Fruit fly (Drosophila melanogaster) whole organism, embryonic: ENCODE results near the gene Hexo1.

ENCODE experiments used
- CG10147 ChIP-seq: fragments of 200-800 bp; sonication (Bioruptor generic); optimal IDR thresholded peaks from 2 replicates; lab custom pipeline; 2019; ENCODE audit warnings: missing biosample characterization, mild to moderate bottlenecking, missing genetic modification characterization, moderate library complexity
- CG10979 ChIP-seq: fragments of 200-800 bp; sonication (Bioruptor generic); optimal IDR thresholded peaks from 2 replicates; lab custom pipeline; 2018; ENCODE audit warnings: missing biosample characterization, mild to moderate bottlenecking, missing genetic modification characterization, moderate library complexity
- CG11456 ChIP-seq: fragments of 200-800 bp; sonication (Bioruptor generic); IDR thresholded peaks from 3 replicates; pipeline ENCODE4 v1.3.6; 2022; ENCODE audit warnings: missing biosample characterization, missing genetic modification characterization
- CG12236 ChIP-seq: fragments of 200-800 bp; sonication (Bioruptor generic); optimal IDR thresholded peaks from 2 replicates; lab custom pipeline; 2016; ENCODE audit warnings: missing biosample characterization, missing genetic modification characterization
- CG14710 ChIP-seq: fragments of 200-800 bp; sonication (Bioruptor generic); optimal IDR thresholded peaks from 3 replicates; lab custom pipeline; 2019; ENCODE audit warnings: missing biosample characterization, mild to moderate bottlenecking, missing genetic modification characterization, moderate library complexity
- CG17328 ChIP-seq: fragments of 200-800 bp; sonication (Bioruptor generic); IDR thresholded peaks from 2 replicates; pipeline ENCODE4 v1.3.6; 2022; ENCODE audit warnings: missing biosample characterization, missing genetic modification characterization
- CG18011 ChIP-seq: fragments of 200-800 bp; sonication (Bioruptor generic); optimal IDR thresholded peaks from 2 replicates; lab custom pipeline; 2017; ENCODE audit warnings: missing biosample characterization, missing genetic modification characterization, mild to moderate bottlenecking, moderate library complexity, missing genotype
- CG2116 ChIP-seq: fragments of 200-800 bp; sonication (Bioruptor generic); optimal IDR thresholded peaks from 3 replicates; lab custom pipeline; 2018; ENCODE audit warnings: missing biosample characterization, mild to moderate bottlenecking, missing genetic modification characterization
- CG3065 ChIP-seq: fragments of 200-800 bp; sonication (Bioruptor generic); optimal IDR thresholded peaks from 2 replicates; lab custom pipeline; 2016; ENCODE audit warnings: missing biosample characterization, missing genetic modification characterization
- CG32772 ChIP-seq: fragments of 200-800 bp; sonication (Bioruptor generic); IDR thresholded peaks from 2 replicates; pipeline ENCODE4 v1.3.6; 2022; ENCODE audit warnings: missing biosample characterization, missing genetic modification characterization
- CG34224 ChIP-seq: fragments of 200-800 bp; sonication (Bioruptor generic); IDR thresholded peaks from 3 replicates; pipeline ENCODE4 v1.3.6; 2022; ENCODE audit warnings: missing biosample characterization, missing genetic modification characterization; ENCODE audit not compliant: partially characterized antibody
- CG3847 ChIP-seq: fragments of 200-800 bp; sonication (Bioruptor generic); IDR thresholded peaks from 2 replicates; pipeline ENCODE4 v1.3.6; 2022; ENCODE audit warnings: missing biosample characterization, missing genetic modification characterization
- CG4854 ChIP-seq: fragments of 200-800 bp; sonication (Bioruptor generic); optimal IDR thresholded peaks from 2 replicates; lab custom pipeline; 2016; ENCODE audit warnings: missing biosample characterization, missing genetic modification characterization, inconsistent platforms
- CG5953 ChIP-seq: fragments of 200-800 bp; sonication (Bioruptor generic); IDR thresholded peaks from 2 replicates; pipeline ENCODE4 v1.3.6; 2022; ENCODE audit warnings: missing biosample characterization, missing genetic modification characterization
- CG6813 ChIP-seq: fragments of 200-800 bp; sonication (Bioruptor generic); optimal IDR thresholded peaks from 2 replicates; lab custom pipeline; 2017; ENCODE audit warnings: missing biosample characterization, missing genetic modification characterization, mild to moderate bottlenecking, moderate library complexity, missing genetic modification reagents
- CG6854 ChIP-seq: fragments of 200-800 bp; sonication (Bioruptor generic); optimal IDR thresholded peaks from 3 replicates; lab custom pipeline; 2017; ENCODE audit warnings: missing biosample characterization, mild to moderate bottlenecking, missing genetic modification characterization
- CG8765 ChIP-seq: fragments of 200-800 bp; sonication (Bioruptor generic); IDR thresholded peaks from 2 replicates; pipeline ENCODE4 v1.3.6; 2022; ENCODE audit warnings: missing biosample characterization, missing genetic modification characterization
- CG8944 ChIP-seq: fragments of 200-800 bp; sonication (Bioruptor generic); optimal IDR thresholded peaks from 3 replicates; lab custom pipeline; 2016; ENCODE audit warnings: missing biosample characterization, missing genetic modification characterization
- Camta ChIP-seq: fragments of 200-800 bp; sonication (Bioruptor generic); optimal IDR thresholded peaks from 2 replicates; lab custom pipeline; 2016; ENCODE audit warnings: missing biosample characterization, missing genetic modification characterization
- CoRest ChIP-seq: fragments of 200-800 bp; sonication (Bioruptor generic); optimal IDR thresholded peaks from 3 replicates; lab custom pipeline; 2018; ENCODE audit warnings: missing biosample characterization, mild to moderate bottlenecking, missing genetic modification characterization, moderate library complexity
- D19A ChIP-seq: fragments of 200-800 bp; optimal IDR thresholded peaks from 3 replicates; lab custom pipeline; 2019; ENCODE audit warnings: missing biosample characterization, mild to moderate bottlenecking, missing genetic modification characterization, moderate library complexity
- Dbx ChIP-seq: fragments of 200-800 bp; sonication (Bioruptor generic); IDR thresholded peaks from 3 replicates; pipeline ENCODE4 v1.3.6; 2022; ENCODE audit warnings: missing biosample characterization, missing genetic modification characterization
- Dip3 ChIP-seq: fragments of 200-800 bp; sonication (Bioruptor generic); optimal IDR thresholded peaks from 3 replicates; lab custom pipeline; 2016; ENCODE audit warnings: missing biosample characterization, missing genetic modification characterization
- Doc3 ChIP-seq: fragments of 200-800 bp; sonication (Bioruptor generic); IDR thresholded peaks from 3 replicates; pipeline ENCODE4 v1.3.6; 2022; ENCODE audit warnings: missing biosample characterization, missing genetic modification characterization; ENCODE audit not compliant: partially characterized antibody
- Hand ChIP-seq: fragments of 200-800 bp; sonication (Bioruptor generic); optimal IDR thresholded peaks from 2 replicates; lab custom pipeline; 2017; ENCODE audit warnings: mild to moderate bottlenecking, missing biosample characterization, missing genetic modification reagents, missing genetic modification characterization
- MESR4 ChIP-seq: fragments of 200-800 bp; sonication (Bioruptor generic); optimal IDR thresholded peaks from 2 replicates; lab custom pipeline; 2018; ENCODE audit warnings: missing biosample characterization, mild to moderate bottlenecking, missing genetic modification characterization, moderate library complexity
- NC2β ChIP-seq: fragments of 200-800 bp; sonication (Bioruptor generic); optimal IDR thresholded peaks from 2 replicates; lab custom pipeline; 2016; ENCODE audit warnings: missing biosample characterization, missing genetic modification characterization
- Neu2 ChIP-seq: fragments of 200-800 bp; sonication (Bioruptor generic); optimal IDR thresholded peaks from 3 replicates; lab custom pipeline; 2016; ENCODE audit warnings: missing biosample characterization, missing genetic modification characterization, borderline replicate concordance
- Optix ChIP-seq: fragments of 200-800 bp; sonication (Bioruptor generic); IDR thresholded peaks from 3 replicates; pipeline ENCODE4 v1.3.6; 2022; ENCODE audit warnings: missing biosample characterization, missing genetic modification characterization
- PHDP ChIP-seq: fragments of 200-800 bp; sonication (Bioruptor generic); optimal IDR thresholded peaks from 3 replicates; lab custom pipeline; 2018; ENCODE audit warnings: missing biosample characterization, mild to moderate bottlenecking, missing genetic modification characterization, moderate library complexity
- Side ChIP-seq: fragments of 200-800 bp; sonication (Bioruptor generic); optimal IDR thresholded peaks from 2 replicates; lab custom pipeline; 2016; ENCODE audit warnings: missing biosample characterization, missing genetic modification characterization
- Vsx1 ChIP-seq: fragments of 200-800 bp; sonication (Bioruptor generic); optimal IDR thresholded peaks from 2 replicates; lab custom pipeline; 2017; ENCODE audit warnings: missing biosample characterization, mild to moderate bottlenecking, missing genetic modification characterization, missing genetic modification reagents
- ac ChIP-seq: fragments of 200-800 bp; sonication (Bioruptor generic); optimal IDR thresholded peaks from 3 replicates; lab custom pipeline; 2017; ENCODE audit warnings: missing biosample characterization, mild to moderate bottlenecking, missing genetic modification characterization
- al ChIP-seq: fragments of 200-800 bp; sonication (Bioruptor generic); IDR thresholded peaks from 2 replicates; pipeline ENCODE4 v1.3.6; 2022; ENCODE audit warnings: missing biosample characterization, missing genetic modification characterization
- amos ChIP-seq: fragments of 200-800 bp; sonication (Bioruptor generic); IDR thresholded peaks from 2 replicates; pipeline ENCODE4 v1.3.6; 2022; ENCODE audit warnings: missing biosample characterization, missing genetic modification characterization; ENCODE audit not compliant: partially characterized antibody
- cad ChIP-seq: fragments of >200 bp; optimal IDR thresholded peaks from 2 replicates; lab custom pipeline; 2017; ENCODE audit warnings: missing biosample characterization, missing genetic modification characterization
- cato ChIP-seq: fragments of 200-800 bp; sonication (Bioruptor generic); optimal IDR thresholded peaks from 2 replicates; lab custom pipeline; 2016; ENCODE audit warnings: missing biosample characterization, missing genetic modification characterization, borderline replicate concordance
- cwo ChIP-seq: fragments of 200-800 bp; sonication (Bioruptor generic); optimal IDR thresholded peaks from 3 replicates; lab custom pipeline; 2017; ENCODE audit warnings: missing biosample characterization, missing genetic modification characterization, mild to moderate bottlenecking, moderate library complexity, missing genetic modification reagents
- dan ChIP-seq: fragments of 200-800 bp; sonication (Bioruptor generic); IDR thresholded peaks from 2 replicates; pipeline ENCODE4 v1.3.6; 2022; ENCODE audit warnings: missing biosample characterization, missing genetic modification characterization
- dmrt99B ChIP-seq: fragments of 200-800 bp; sonication (Bioruptor generic); optimal IDR thresholded peaks from 2 replicates; lab custom pipeline; 2018; ENCODE audit warnings: missing biosample characterization, mild to moderate bottlenecking, missing genetic modification characterization, moderate library complexity
- ewg ChIP-seq: fragments of 200-800 bp; sonication (Bioruptor generic); optimal IDR thresholded peaks from 3 replicates; lab custom pipeline; 2017; ENCODE audit warnings: mild to moderate bottlenecking, missing biosample characterization, missing genetic modification reagents, missing genetic modification characterization
- ftz-f1 ChIP-seq: fragments of 200-800 bp; sonication (Bioruptor generic); optimal IDR thresholded peaks from 2 replicates; lab custom pipeline; 2016; ENCODE audit warnings: missing biosample characterization, missing genetic modification characterization
- fu2 ChIP-seq: fragments of 200-800 bp; sonication (Bioruptor generic); optimal IDR thresholded peaks from 2 replicates; lab custom pipeline; 2016; ENCODE audit warnings: missing biosample characterization, missing genetic modification characterization
- gsb-n ChIP-seq: fragments of 200-800 bp; sonication (Bioruptor generic); optimal IDR thresholded peaks from 3 replicates; lab custom pipeline; 2018; ENCODE audit warnings: missing biosample characterization, mild to moderate bottlenecking, missing genetic modification characterization
- knrl ChIP-seq: fragments of 200-800 bp; sonication (Bioruptor generic); IDR thresholded peaks from 3 replicates; pipeline ENCODE4 v1.3.6; 2022; ENCODE audit warnings: missing biosample characterization, missing genetic modification characterization; ENCODE audit not compliant: partially characterized antibody
- pfk ChIP-seq: fragments of 200-800 bp; sonication (Bioruptor generic); optimal IDR thresholded peaks from 2 replicates; lab custom pipeline; 2018; ENCODE audit warnings: missing biosample characterization, mild to moderate bottlenecking, missing genetic modification characterization, moderate library complexity
- sens-2 ChIP-seq: fragments of 200-800 bp; sonication (Bioruptor generic); IDR thresholded peaks from 2 replicates; pipeline ENCODE4 v1.3.6; 2022; ENCODE audit warnings: missing biosample characterization, missing genetic modification characterization
- slbo ChIP-seq: fragments of 200-800 bp; sonication (Bioruptor generic); IDR thresholded peaks from 2 replicates; pipeline ENCODE4 v1.3.6; 2022; ENCODE audit warnings: missing biosample characterization, missing genetic modification characterization
- slp2 ChIP-seq: fragments of 200-800 bp; sonication (Bioruptor generic); optimal IDR thresholded peaks from 2 replicates; lab custom pipeline; 2016; ENCODE audit warnings: missing biosample characterization, missing genetic modification characterization
- trem ChIP-seq: fragments of 200-800 bp; optimal IDR thresholded peaks from 3 replicates; lab custom pipeline; 2019; ENCODE audit warnings: missing biosample characterization, mild to moderate bottlenecking, missing genetic modification characterization, moderate library complexity
- zf30C ChIP-seq: fragments of 200-800 bp; sonication (Bioruptor generic); optimal IDR thresholded peaks from 3 replicates; lab custom pipeline; 2018; ENCODE audit warnings: missing biosample characterization, mild to moderate bottlenecking, missing genetic modification characterization

The Hexo1 gene

dm6 chr3L:4282627-4283026 is 5.8 kb upstream of the Hexo1 start, which contains the start of gene CG11583 (continued):
- TF ChIP-seq CG11456 (GFP tag; lab: Robert Waterston, UW) (peak; percentile 61; the same call in 1 of the 3 replicates), amos (GFP tag; lab: Robert Waterston, UW) (peak; percentile 14; the same call in 1 of the 2 replicates), Side (peak; percentile 55), CG3847 (peak; percentile 68), CG32772 (GFP tag; lab: Robert Waterston, UW) (no peak), Dip3 (GFP tag; lab: Kevin White, UChicago) (peak; percentile 54), CG8944 (GFP tag; lab: Kevin White, UChicago) (peak; percentile 45), Doc3 (GFP tag; lab: Robert Waterston, UW) (no peak), CG5953 (no peak), CG10147 (GFP tag; lab: Kevin White, UChicago) (no peak), CG6813 (GFP tag; lab: Kevin White, UChicago) (no peak), pfk (GFP tag; lab: Kevin White, UChicago) (no peak), dmrt99B (tag; lab: Kevin White, UChicago) (no peak), CG10979 (tag; lab: Kevin White, UChicago) (no peak), Hand (GFP tag; lab: Kevin White, UChicago) (no peak), MESR4 (peak; percentile 83), knrl (GFP tag; lab: Robert Waterston, UW) (no peak), sens-2 (GFP tag; lab: Robert Waterston, UW) (no peak), CG4854 (peak; percentile 24), slbo (peak; percentile 71), CG6854 (GFP tag; lab: Kevin White, UChicago) (no peak), cad (GFP tag; lab: Kevin White, UChicago) (no peak), slp2 (peak; percentile 25), fu2 (peak; percentile 45), CG8765 (GFP tag; lab: Robert Waterston, UW) (no peak), Dbx (GFP tag; lab: Robert Waterston, UW) (0 out of 3 replicates have a peak, but pooled peaks have one; percentile 40), PHDP (no peak), NC2β (GFP tag; lab: Kevin White, UChicago) (peak; percentile 57), ftz-f1 (GFP tag; lab: Kevin White, UChicago) (peak; percentile 48), cwo (GFP tag; lab: Kevin White, UChicago) (peak; percentile 93), D19A (tag; lab: Kevin White, UChicago) (no peak), Neu2 (GFP tag; lab: Kevin White, UChicago) (no peak), zf30C (GFP tag; lab: Kevin White, UChicago) (no peak), cato (GFP tag; lab: Kevin White, UChicago) (no peak), Optix (GFP tag; lab: Robert Waterston, UW) (no peak), trem (tag; lab: Kevin White, UChicago) (peak; percentile 5), al (GFP tag; lab: Robert Waterston, UW) (no peak), Vsx1 (no peak), dan (GFP tag; lab: Robert Waterston, UW) (no peak), ac (GFP tag; lab: Kevin White, UChicago) (no peak), CG2116 (GFP tag; lab: Kevin White, UChicago) (peak; percentile 23), CG14710 (peak; percentile 49), CoRest (tag; lab: Kevin White, UChicago) (no peak), ewg (no peak), CG12236 (GFP tag; lab: Kevin White, UChicago) (no peak), CG17328 (no peak), CG34224 (GFP tag; lab: Robert Waterston, UW) (no peak), CG3065 (GFP tag; lab: Kevin White, UChicago) (no peak), Camta (GFP tag; lab: Kevin White, UChicago) (no peak), CG18011 (GFP tag; lab: Kevin White, UChicago) (no peak), gsb-n (no peak)
